Fruit fly (Drosophila melanogaster) whole organism, pupa: ENCODE measurements around the gene sphinx2.

Experiments
- CG10348 ChIP-seq: fragments of 200-800 bp; sonication (Bioruptor generic); IDR thresholded peaks from 2 replicates; pipeline ENCODE4 v1.3.6; 2022; ENCODE audit warnings: missing biosample characterization, missing genetic modification characterization
- CG13204 ChIP-seq: fragments of 200-800 bp; sonication (Bioruptor generic); optimal IDR thresholded peaks from 2 replicates; lab custom pipeline; 2018; ENCODE audit warnings: missing biosample characterization, mild to moderate bottlenecking, missing genetic modification characterization, moderate library complexity
- CG14655 ChIP-seq: fragments of 200-800 bp; sonication (Bioruptor generic); optimal IDR thresholded peaks from 3 replicates; lab custom pipeline; 2017; ENCODE audit warnings: mild to moderate bottlenecking, missing biosample characterization, missing genetic modification reagents, missing genetic modification characterization
- CG15710 ChIP-seq: fragments of 200-800 bp; sonication (Bioruptor generic); optimal IDR thresholded peaks from 2 replicates; lab custom pipeline; 2018; ENCODE audit warnings: missing biosample characterization, mild to moderate bottlenecking, missing genetic modification characterization, moderate library complexity
- CG17806 ChIP-seq: fragments of 200-800 bp; sonication (Bioruptor generic); optimal IDR thresholded peaks from 2 replicates; lab custom pipeline; 2018; ENCODE audit warnings: missing biosample characterization, mild to moderate bottlenecking, missing genetic modification characterization, moderate library complexity
- CG32121 ChIP-seq: fragments of 200-800 bp; sonication (Bioruptor generic); IDR thresholded peaks from 2 replicates; pipeline ENCODE4 v1.3.6; 2022; ENCODE audit warnings: missing biosample characterization, missing genetic modification characterization
- CG34367 ChIP-seq: fragments of 200-800 bp; sonication (Bioruptor generic); optimal IDR thresholded peaks from 2 replicates; lab custom pipeline; 2018; ENCODE audit warnings: missing biosample characterization, mild to moderate bottlenecking, missing genetic modification characterization
- CG4496 ChIP-seq: fragments of 200-800 bp; sonication (Bioruptor generic); IDR thresholded peaks from 3 replicates; pipeline ENCODE4 v1.3.6; 2022; ENCODE audit warnings: missing biosample characterization, missing genetic modification characterization
- CG8159 ChIP-seq: fragments of 200-800 bp; sonication (Bioruptor generic); optimal IDR thresholded peaks from 3 replicates; lab custom pipeline; 2018; ENCODE audit warnings: missing biosample characterization, mild to moderate bottlenecking, missing genetic modification characterization, moderate library complexity
- CG8301 ChIP-seq: fragments of 200-800 bp; sonication (Bioruptor generic); optimal IDR thresholded peaks from 2 replicates; lab custom pipeline; 2018; ENCODE audit warnings: missing biosample characterization, mild to moderate bottlenecking, missing genetic modification characterization
- CG9948 ChIP-seq: fragments of 200-800 bp; sonication (Bioruptor generic); optimal IDR thresholded peaks from 2 replicates; lab custom pipeline; 2018; ENCODE audit warnings: missing biosample characterization, mild to moderate bottlenecking, missing genetic modification characterization, moderate library complexity
- D1 ChIP-seq: fragments of 200-800 bp; sonication (Bioruptor generic); optimal IDR thresholded peaks from 2 replicates; lab custom pipeline; 2018; ENCODE audit warnings: missing biosample characterization, mild to moderate bottlenecking, missing genetic modification characterization, moderate library complexity
- Ets98B ChIP-seq: fragments of 200-800 bp; sonication (Bioruptor generic); IDR thresholded peaks from 2 replicates; pipeline ENCODE4 v1.3.6; 2022; ENCODE audit warnings: missing biosample characterization, missing genetic modification characterization
- Pif1A ChIP-seq: fragments of 200-800 bp; sonication (Bioruptor generic); optimal IDR thresholded peaks from 3 replicates; lab custom pipeline; 2016; ENCODE audit warnings: missing biosample characterization, missing genetic modification characterization
- Pif1B ChIP-seq: fragments of 200-800 bp; sonication (Bioruptor generic); optimal IDR thresholded peaks from 3 replicates; lab custom pipeline; 2016; ENCODE audit warnings: missing biosample characterization, missing genetic modification characterization
- Snoo ChIP-seq: fragments of 200-800 bp; sonication (Bioruptor generic); optimal IDR thresholded peaks from 3 replicates; lab custom pipeline; 2017; ENCODE audit warnings: missing biosample characterization, mild to moderate bottlenecking, missing genetic modification characterization, inconsistent platforms
- fd96Ca ChIP-seq: fragments of 200-800 bp; sonication (Bioruptor generic); IDR thresholded peaks from 3 replicates; pipeline ENCODE4 v1.3.6; 2022; ENCODE audit warnings: missing biosample characterization, missing genetic modification characterization
- gl ChIP-seq: fragments of 200-800 bp; sonication (Bioruptor generic); optimal IDR thresholded peaks from 2 replicates; lab custom pipeline; 2018; ENCODE audit warnings: missing biosample characterization, mild to moderate bottlenecking, missing genetic modification characterization
- rn ChIP-seq: fragments of 200-800 bp; sonication (Bioruptor generic); IDR thresholded peaks from 2 replicates; pipeline ENCODE4 v1.3.6; 2022; ENCODE audit warnings: missing biosample characterization, missing genetic modification characterization

The sphinx2 gene

dm6 chr3L:7396055-7396454, 44.5 kb downstream of the sphinx2 start, which contains the start of gene CG32379:
CG32379 (plus strand) TSS chr3L:7396355.
- TF ChIP-seq CG8159 (tag; lab: Kevin White, UChicago) (no peak), CG10348 (GFP tag; lab: Robert Waterston, UW) (no peak), CG13204 (GFP tag; lab: Kevin White, UChicago) (no peak), CG17806 (tag; lab: Kevin White, UChicago) (no peak), CG14655 (GFP tag; lab: Kevin White, UChicago) (no peak), CG32121 (GFP tag; lab: Robert Waterston, UW) (no peak), CG4496 (GFP tag; lab: Robert Waterston, UW) (no peak), CG15710 (tag; lab: Kevin White, UChicago) (no peak), Pif1B (GFP tag; lab: Kevin White, UChicago) (no peak), rn (no peak), gl (tag; lab: Kevin White, UChicago) (no peak), Ets98B (GFP tag; lab: Robert Waterston, UW) (no peak), CG9948 (tag; lab: Kevin White, UChicago) (no peak)

DNA sequence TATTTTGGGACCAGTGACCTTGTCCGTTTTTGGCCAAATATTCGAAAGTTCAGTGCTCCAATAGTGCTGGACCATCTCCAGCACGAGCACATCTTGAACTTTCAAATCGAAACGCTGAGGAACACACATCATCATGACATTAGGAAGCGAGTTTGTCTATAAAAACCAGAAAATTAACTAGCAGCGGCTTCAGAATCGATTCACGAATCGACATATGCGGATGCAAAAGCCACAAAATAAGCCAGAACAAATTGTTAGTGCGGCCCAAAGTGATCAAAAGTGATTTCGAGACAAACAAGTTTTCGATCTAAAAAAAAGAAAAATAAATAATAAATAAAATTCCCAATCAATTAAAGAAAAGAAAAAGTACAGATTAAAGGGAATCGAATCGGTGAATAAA, 50.1 kb downstream of the sphinx2 start, which contains the start of gene CG8563:
Gene CG8563, plus strand, starts transcription at position 301 of the 400 bp plus-strand sequence.
- TF ChIP-seq CG8159 (tag; lab: Kevin White, UChicago): no peak

dm6 chr3L:7390004-7390403, 50.5 kb downstream of the sphinx2 start:
- TF ChIP-seq CG34367 (tag; lab: Kevin White, UChicago): no peak
- TF ChIP-seq CG14655 (GFP tag; lab: Kevin White, UChicago): no peak
- no peak for TF ChIP-seq D1 (tag; lab: Kevin White, UChicago)
- TF ChIP-seq CG9948 (tag; lab: Kevin White, UChicago): no peak
- TF ChIP-seq Pif1A: no peak
- TF ChIP-seq Snoo: no peak
- no peak for TF ChIP-seq fd96Ca (GFP tag; lab: Robert Waterston, UW)
- TF ChIP-seq CG32121 (GFP tag; lab: Robert Waterston, UW): no peak
- no peak for TF ChIP-seq CG8301
- TF ChIP-seq CG8159 (tag; lab: Kevin White, UChicago): no peak
- no peak for TF ChIP-seq CG15710 (tag; lab: Kevin White, UChicago)
- no peak for TF ChIP-seq gl (tag; lab: Kevin White, UChicago)
- no peak for TF ChIP-seq rn
- no peak for TF ChIP-seq CG4496 (GFP tag; lab: Robert Waterston, UW)
